Fruit fly (Drosophila melanogaster): Measurements from ENCODE around the gene bcn92.

The bcn92 gene

dm6 chrX:2158668-2159163 is 9.3 kb upstream of the bcn92 start, which contains the start of gene wapl (continued):
- TF ChIP-seq zfh2 (GFP tag; optimal IDR thresholded peaks at IDR 0.05) (no peak), Dref (GFP tag; IDR thresholded peaks at IDR 0.05) (peak; percentile 96), Hr39 (optimal IDR thresholded peaks at IDR 0.05) (no peak), ken (GFP tag; IDR thresholded peaks at IDR 0.05) (no peak), CG12071 (GFP tag; optimal IDR thresholded peaks at IDR 0.05) (no peak), Scr (GFP tag; IDR thresholded peaks at IDR 0.05; ENCODE audit: partially characterized antibody) (peak; percentile 94), CG2129 (GFP tag; IDR thresholded peaks at IDR 0.05; ENCODE audit: partially characterized antibody) (peak; percentile 77), gfzf (GFP tag; optimal IDR thresholded peaks at IDR 0.05) (peak; percentile 76), fu2 (GFP tag; optimal IDR thresholded peaks at IDR 0.05) (peak; percentile 26), H2.0 (GFP tag; IDR thresholded peaks at IDR 0.05) (no peak), Fer1 (GFP tag; optimal IDR thresholded peaks at IDR 0.05) (peak; percentile 19), CG5953 (GFP tag; IDR thresholded peaks at IDR 0.05) (no peak), CG13624 (GFP tag; optimal IDR thresholded peaks at IDR 0.05) (peak; percentile 35), hb (GFP tag; IDR thresholded peaks at IDR 0.05; ENCODE audit: partially characterized antibody) (peak; percentile 93), lab (GFP tag; optimal IDR thresholded peaks at IDR 0.05) (peak; percentile 19), mam (GFP tag; optimal IDR thresholded peaks at IDR 0.05) (peak; percentile 24), chm (GFP tag; IDR thresholded peaks at IDR 0.05) (no peak), CG15269 (tag; optimal IDR thresholded peaks at IDR 0.05) (no peak), bbx (GFP tag; IDR thresholded peaks at IDR 0.05; ENCODE audit: partially characterized antibody) (peak; percentile 97), CG30431 (GFP tag; optimal IDR thresholded peaks at IDR 0.05) (no peak), unpg (GFP tag; optimal IDR thresholded peaks at IDR 0.05) (peak; percentile 3), CG2202 (tag; optimal IDR thresholded peaks at IDR 0.05) (peak; percentile 5)

dm6 chrX:2157929-2158610 is 8.6 kb upstream of the bcn92 start:
- TF ChIP-seq Optix (GFP tag; IDR thresholded peaks at IDR 0.05) (no peak), gce (GFP tag; IDR thresholded peaks at IDR 0.05) (no peak), sqz (GFP tag; optimal IDR thresholded peaks at IDR 0.05) (peak; percentile 29), CG4707 (GFP tag; optimal IDR thresholded peaks at IDR 0.05) (no peak), peb (GFP tag; IDR thresholded peaks at IDR 0.05) (no peak), CG4617 (GFP tag; optimal IDR thresholded peaks at IDR 0.05; ENCODE audit: borderline replicate concordance) (peak; percentile 42), CG2129 (GFP tag; IDR thresholded peaks at IDR 0.05; ENCODE audit: partially characterized antibody) (no peak), CG17328 (GFP tag; IDR thresholded peaks at IDR 0.05) (no peak), seq (GFP tag; IDR thresholded peaks at IDR 0.05) (no peak), C15 (GFP tag; IDR thresholded peaks at IDR 0.05) (no peak), CoRest (tag; optimal IDR thresholded peaks at IDR 0.05) (no peak), cg (GFP tag; optimal IDR thresholded peaks at IDR 0.05) (peak; percentile 96), scrt (GFP tag; optimal IDR thresholded peaks at IDR 0.05) (no peak), CG8478 (optimal IDR thresholded peaks at IDR 0.05) (peak; percentile 97), Xbp1 (GFP tag; optimal IDR thresholded peaks at IDR 0.05) (no peak), lola (GFP tag; optimal IDR thresholded peaks at IDR 0.05) (no peak), CG17612 (GFP tag; IDR thresholded peaks at IDR 0.05) (no peak), CG10431 (GFP tag; optimal IDR thresholded peaks at IDR 0.05) (no peak), Elba2 (GFP tag; optimal IDR thresholded peaks at IDR 0.05) (peak; percentile 50), CG2202 (tag; optimal IDR thresholded peaks at IDR 0.05) (no peak), CG6791 (GFP tag; IDR thresholded peaks at IDR 0.05; ENCODE audit: partially characterized antibody) (no peak), Atf6 (GFP tag; IDR thresholded peaks at IDR 0.05) (no peak), ac (GFP tag; optimal IDR thresholded peaks at IDR 0.05) (no peak), TFAM (GFP tag; optimal IDR thresholded peaks at IDR 0.05) (no peak), amos (GFP tag; IDR thresholded peaks at IDR 0.05; ENCODE audit: partially characterized antibody) (no peak), Gug (GFP tag; IDR thresholded peaks at IDR 0.05) (no peak), CG6272 (GFP tag; IDR thresholded peaks at IDR 0.05) (no peak), CG12299 (tag; optimal IDR thresholded peaks at IDR 0.05) (no peak), Trl (optimal IDR thresholded peaks at IDR 0.05) (peak in 1 of 2 experiments; percentile 20), Trl (GFP tag; optimal IDR thresholded peaks at IDR 0.05) (no peak)

All from whole organism, embryonic.